Fruit fly (Drosophila melanogaster): ENCODE measurements around the gene Gel.

DNA sequence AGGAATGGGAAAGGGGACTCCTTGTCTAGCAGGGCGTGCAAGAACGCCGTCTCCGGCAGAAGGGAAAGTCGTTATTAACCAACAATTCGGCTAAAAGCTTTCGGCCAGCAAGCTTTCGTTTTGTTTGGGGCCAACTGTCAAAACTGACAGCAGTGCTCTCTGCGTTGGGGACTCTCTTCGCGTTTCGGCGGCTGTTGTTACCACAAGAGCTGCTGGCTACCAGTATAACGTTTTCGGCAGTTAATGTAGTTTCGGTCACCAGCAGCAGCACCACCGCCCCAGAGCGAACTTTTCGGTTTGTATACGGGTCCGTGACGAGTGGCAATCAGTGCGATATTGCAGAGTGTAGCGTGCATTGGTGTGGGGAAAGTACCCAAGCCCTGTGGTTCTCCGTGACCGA is 45.0 kb downstream of the Gel start, which contains the start of gene cpx:
- TF ChIP-seq OdsH (GFP tag; optimal IDR thresholded peaks at IDR 0.05): no peak
- TF ChIP-seq net (GFP tag; optimal IDR thresholded peaks at IDR 0.05): no peak
- no peak for TF ChIP-seq CG6854 (GFP tag; optimal IDR thresholded peaks at IDR 0.05)
- TF ChIP-seq CG11762 (GFP tag; optimal IDR thresholded peaks at IDR 0.05; ENCODE audit: insufficient read depth): no peak
- no peak for TF ChIP-seq CG1621 (tag; optimal IDR thresholded peaks at IDR 0.05)
- TF ChIP-seq CG11902 (GFP tag; optimal IDR thresholded peaks at IDR 0.05): no peak
- TF ChIP-seq Hr38 (GFP tag; optimal IDR thresholded peaks at IDR 0.05): no peak
- TF ChIP-seq fkh (GFP tag; optimal IDR thresholded peaks at IDR 0.05): no peak

Data from whole organism, prepupa.